Worm (Caenorhabditis elegans): ENCODE measurements around the gene F28B4.4.
A peak's percentile ranks its signal among the peaks of the same experiment; 100 is the strongest.

F28B4.4 gene

ce11 chrX:3247768-3248167 is 38.3 kb upstream of the F28B4.4 start:
- TF ChIP-seq C38D4.7 (GFP tag; optimal IDR thresholded peaks at IDR 0.05): no peak
- TF ChIP-seq F13H6.1 (tag; optimal IDR thresholded peaks at IDR 0.05): no peak

ce11 chrX:3245812-3246211 is 36.4 kb upstream of the F28B4.4 start, which contains the start of gene F40F4.7:
Gene F40F4.7, minus strand, starts transcription at chrX:3245933.
- TF ChIP-seq ceh-34 (tag; optimal IDR thresholded peaks at IDR 0.05) (peak; percentile 18), ceh-18 (tag; optimal IDR thresholded peaks at IDR 0.05) (peak; percentile 12), zip-5 (tag; optimal IDR thresholded peaks at IDR 0.05) (no peak), unc-55 (GFP tag; optimal IDR thresholded peaks at IDR 0.05) (peak; percentile 61), ceh-22 (tag; optimal IDR thresholded peaks at IDR 0.05) (no peak), ceh-31 (tag; optimal IDR thresholded peaks at IDR 0.05) (peak; percentile 41), unc-42 (tag; optimal IDR thresholded peaks at IDR 0.05) (peak; percentile 72), rnt-1 (tag; optimal IDR thresholded peaks at IDR 0.05) (peak; percentile 29), sdc-2 (tag; optimal IDR thresholded peaks at IDR 0.05) (peak; percentile 7), sox-4 (tag; optimal IDR thresholded peaks at IDR 0.05) (no peak), Y22D7AL.16 (tag; optimal IDR thresholded peaks at IDR 0.05) (no peak), hlh-8 (tag; optimal IDR thresholded peaks at IDR 0.05) (peak; percentile 51), fkh-10 (GFP tag; optimal IDR thresholded peaks at IDR 0.05) (no peak), tbx-2 (tag; optimal IDR thresholded peaks at IDR 0.05) (peak; percentile 57), hlh-30 (tag; optimal IDR thresholded peaks at IDR 0.05; ENCODE audit: insufficient read depth) (peak; percentile 91), nfya-1 (tag; optimal IDR thresholded peaks at IDR 0.05) (peak; percentile 54), lim-6 (tag; optimal IDR thresholded peaks at IDR 0.05) (no peak)

- TF ChIP-seq che-1 (tag; optimal IDR thresholded peaks at IDR 0.05): no peak
- no peak for TF ChIP-seq pax-1 (tag; optimal IDR thresholded peaks at IDR 0.05)
- TF ChIP-seq nhr-232 (tag; optimal IDR thresholded peaks at IDR 0.05): no peak
- TF ChIP-seq ceh-6 (GFP tag; optimal IDR thresholded peaks at IDR 0.05): no peak
- TF ChIP-seq madf-2 (tag; optimal IDR thresholded peaks at IDR 0.05): no peak
- TF ChIP-seq zip-5 (tag; optimal IDR thresholded peaks at IDR 0.05): no peak
- TF ChIP-seq ceh-48 (tag; optimal IDR thresholded peaks at IDR 0.05): no peak
- TF ChIP-seq eyg-1 (tag; optimal IDR thresholded peaks at IDR 0.05): no peak
- no peak for TF ChIP-seq ets-4 (tag; optimal IDR thresholded peaks at IDR 0.05)
- no peak for TF ChIP-seq ahr-1 (tag; optimal IDR thresholded peaks at IDR 0.05)
These were observed 35.0 kb upstream of the F28B4.4 start for ce11 chrX:3244402-3244801.

ce11 chrX:3243614-3244013 is 34.2 kb upstream of the F28B4.4 start, which contains the start of gene irg-7:
Gene irg-7, minus strand, starts transcription at chrX:3243636.
- TF ChIP-seq ama-1 (optimal IDR thresholded peaks at IDR 0.05) (no peak), mec-3 (tag; optimal IDR thresholded peaks at IDR 0.05; ENCODE audit: borderline replicate concordance) (no peak), npax-4 (tag; optimal IDR thresholded peaks at IDR 0.05) (no peak), dve-1 (tag; optimal IDR thresholded peaks at IDR 0.05) (no peak), pha-4 (tag; optimal IDR thresholded peaks at IDR 0.05) (no peak), pat-9 (tag; optimal IDR thresholded peaks at IDR 0.05) (no peak), ceh-45 (GFP tag; IDR thresholded peaks at IDR 0.05) (no peak), gmeb-2 (tag; optimal IDR thresholded peaks at IDR 0.05) (no peak), hlh-8 (tag; optimal IDR thresholded peaks at IDR 0.05) (no peak), odd-2 (tag; optimal IDR thresholded peaks at IDR 0.05) (no peak), lin-11 (tag; optimal IDR thresholded peaks at IDR 0.05) (no peak), ztf-16 (tag; optimal IDR thresholded peaks at IDR 0.05) (no peak), C08G9.2 (tag; optimal IDR thresholded peaks at IDR 0.05) (no peak)

All from whole organism, late embryonic.